Fruit fly (Drosophila melanogaster) whole organism, prepupa: ENCODE measurements around the gene CG17637.

Source experiments
- CG11762 ChIP-seq: fragments of 200-800 bp; sonication (Bioruptor generic); optimal IDR thresholded peaks from 3 replicates; lab custom pipeline; 2016; ENCODE audit warnings: missing biosample characterization, missing genetic modification characterization; ENCODE audit not compliant: insufficient read depth
- CG11902 ChIP-seq: fragments of 200-800 bp; sonication (Bioruptor generic); optimal IDR thresholded peaks from 3 replicates; lab custom pipeline; 2016; ENCODE audit warnings: missing biosample characterization, missing genetic modification characterization
- CG15336 ChIP-seq: fragments of 200-800 bp; sonication (Bioruptor generic); IDR thresholded peaks from 2 replicates; pipeline ENCODE4 v1.3.6; 2022; ENCODE audit warnings: missing biosample characterization, missing genetic modification characterization
- CG16779 ChIP-seq: fragments of 200-800 bp; sonication (Bioruptor generic); optimal IDR thresholded peaks from 3 replicates; lab custom pipeline; 2017; ENCODE audit warnings: missing biosample characterization, mild to moderate bottlenecking, missing genetic modification characterization
- CG3032 ChIP-seq: fragments of 200-800 bp; optimal IDR thresholded peaks from 2 replicates; lab custom pipeline; 2019; ENCODE audit warnings: missing biosample characterization, mild to moderate bottlenecking, missing genetic modification characterization, moderate library complexity
- CG32006 ChIP-seq: fragments of 200-800 bp; sonication (Bioruptor generic); optimal IDR thresholded peaks from 3 replicates; lab custom pipeline; 2017; ENCODE audit warnings: missing biosample characterization, mild to moderate bottlenecking, missing genetic modification characterization
- CG6163 ChIP-seq: fragments of 200-800 bp; sonication (Bioruptor generic); IDR thresholded peaks from 3 replicates; pipeline ENCODE4 v1.3.6; 2022; ENCODE audit warnings: missing biosample characterization, missing genetic modification characterization
- CG6808 ChIP-seq: fragments of 200-800 bp; sonication (Bioruptor generic); optimal IDR thresholded peaks from 3 replicates; lab custom pipeline; 2017; ENCODE audit warnings: missing biosample characterization, missing genetic modification characterization, mild to moderate bottlenecking, moderate library complexity, missing genetic modification reagents
- CG7368 ChIP-seq: fragments of 200-800 bp; sonication (Bioruptor generic); optimal IDR thresholded peaks from 3 replicates; lab custom pipeline; 2016; ENCODE audit warnings: missing biosample characterization, missing genetic modification characterization
- CG8319 ChIP-seq: fragments of 200-800 bp; sonication (Bioruptor generic); optimal IDR thresholded peaks from 3 replicates; lab custom pipeline; 2016; ENCODE audit warnings: missing biosample characterization, missing genetic modification characterization
- Eip75B ChIP-seq: fragments of 200-800 bp; sonication (Bioruptor generic); optimal IDR thresholded peaks from 3 replicates; lab custom pipeline; 2016; ENCODE audit warnings: missing biosample characterization, missing genetic modification characterization
- Eip78C ChIP-seq: fragments of 200-800 bp; sonication (Bioruptor generic); peaks from one replicate; lab custom pipeline; 2016; ENCODE audit warnings: missing biosample characterization, missing genetic modification characterization
- Eip93F ChIP-seq: fragments of 200-800 bp; sonication (Bioruptor generic); optimal IDR thresholded peaks from 2 replicates; lab custom pipeline; 2016; ENCODE audit warnings: missing biosample characterization, mild to moderate bottlenecking, missing genetic modification characterization
- Ets96B ChIP-seq: fragments of 200-800 bp; optimal IDR thresholded peaks from 2 replicates; lab custom pipeline; 2019; ENCODE audit warnings: missing biosample characterization, mild to moderate bottlenecking, missing genetic modification characterization, moderate library complexity
- Hr39 ChIP-seq: fragments of 200-800 bp; sonication (Bioruptor generic); optimal IDR thresholded peaks from 2 replicates; lab custom pipeline; 2016; ENCODE audit warnings: missing biosample characterization, missing genetic modification characterization
- Hr4 ChIP-seq: fragments of 200-800 bp; sonication (Bioruptor generic); optimal IDR thresholded peaks from 3 replicates; lab custom pipeline; 2016; ENCODE audit warnings: missing biosample characterization, missing genetic modification characterization
- Met ChIP-seq: fragments of 200-800 bp; sonication (Bioruptor generic); optimal IDR thresholded peaks from 3 replicates; lab custom pipeline; 2016; ENCODE audit warnings: missing biosample characterization, missing genetic modification characterization
- OdsH ChIP-seq: fragments of 200-800 bp; sonication (Bioruptor generic); optimal IDR thresholded peaks from 3 replicates; lab custom pipeline; 2016; ENCODE audit warnings: missing biosample characterization, missing genetic modification characterization
- Sox14 ChIP-seq: fragments of 200-800 bp; sonication (Bioruptor generic); optimal IDR thresholded peaks from 3 replicates; lab custom pipeline; 2016; ENCODE audit warnings: missing biosample characterization, missing genetic modification characterization
- Sox15 ChIP-seq: fragments of 200-800 bp; sonication (Bioruptor generic); optimal IDR thresholded peaks from 3 replicates; lab custom pipeline; 2016; ENCODE audit warnings: missing biosample characterization, missing genetic modification characterization
- achi ChIP-seq: fragments of 200-800 bp; sonication (Bioruptor generic); optimal IDR thresholded peaks from 3 replicates; lab custom pipeline; 2016; ENCODE audit warnings: missing biosample characterization, missing genetic modification characterization
- cyc ChIP-seq: fragments of 200-800 bp; sonication (Bioruptor generic); optimal IDR thresholded peaks from 3 replicates; lab custom pipeline; 2016; ENCODE audit warnings: missing biosample characterization, missing genetic modification characterization
- dac ChIP-seq: fragments of 200-800 bp; sonication (Bioruptor generic); optimal IDR thresholded peaks from 2 replicates; lab custom pipeline; 2017; ENCODE audit warnings: missing biosample characterization, mild to moderate bottlenecking, missing genetic modification characterization
- eg ChIP-seq: fragments of 200-800 bp; sonication (Bioruptor generic); IDR thresholded peaks from 3 replicates; pipeline ENCODE4 v1.3.6; 2022; ENCODE audit warnings: missing biosample characterization, missing genetic modification characterization
- fd85E ChIP-seq: fragments of 200-800 bp; sonication (Bioruptor generic); optimal IDR thresholded peaks from 3 replicates; lab custom pipeline; 2016; ENCODE audit warnings: missing biosample characterization, missing genetic modification characterization
- fkh ChIP-seq: fragments of 200-800 bp; sonication (Bioruptor generic); optimal IDR thresholded peaks from 3 replicates; lab custom pipeline; 2017; ENCODE audit warnings: missing biosample characterization, mild to moderate bottlenecking, missing genetic modification characterization, moderate library complexity
- lz ChIP-seq: fragments of 200-800 bp; sonication (Bioruptor generic); optimal IDR thresholded peaks from 3 replicates; lab custom pipeline; 2016; ENCODE audit warnings: missing biosample characterization, missing genetic modification characterization
- salr ChIP-seq, 2 experiments: fragments of 200-800 bp; sonication (Bioruptor generic); optimal IDR thresholded peaks; 3 replicates each; lab custom pipeline; 2016 to 2018; ENCODE audit warnings: missing biosample characterization in 2 of 2, missing genetic modification characterization in 2 of 2, mild to moderate bottlenecking in 1 of 2
- spab ChIP-seq: fragments of 200-800 bp; sonication (Bioruptor generic); optimal IDR thresholded peaks from 2 replicates; lab custom pipeline; 2017; ENCODE audit warnings: missing biosample characterization, mild to moderate bottlenecking, missing genetic modification characterization, missing genetic modification reagents
- svp ChIP-seq: fragments of 200-800 bp; sonication (Bioruptor generic); peaks from one replicate; lab custom pipeline; 2016; ENCODE audit warnings: missing biosample characterization, missing genetic modification characterization
- vri ChIP-seq: fragments of 200-800 bp; sonication (Bioruptor generic); optimal IDR thresholded peaks from 3 replicates; lab custom pipeline; 2016; ENCODE audit warnings: missing biosample characterization, mild to moderate bottlenecking, missing genetic modification characterization

The CG17637 gene

dm6 chr3L:20493417-20494261 lies 10.3 kb upstream of the CG17637 start (continued):
- TF ChIP-seq CG6163 (GFP tag; lab: Robert Waterston, UW), result peak; percentile 90
- peak; percentile 86 for TF ChIP-seq CG3032 (tag; lab: Kevin White, UChicago)
- TF ChIP-seq CG11902 (GFP tag; lab: Kevin White, UChicago), result peak; percentile 74
- peak; percentile 23 to 88 for TF ChIP-seq salr (GFP tag; optimal IDR thresholded peaks at IDR 0.05; lab: Kevin White, UChicago)
- peak; percentile 79 for TF ChIP-seq CG11762 (GFP tag; lab: Kevin White, UChicago)
- TF ChIP-seq cyc (GFP tag; lab: Kevin White, UChicago), result peak; percentile 88
- TF ChIP-seq Sox15 (GFP tag; lab: Kevin White, UChicago), result peak; percentile 83
- TF ChIP-seq CG7368 (GFP tag; lab: Kevin White, UChicago), result peak; percentile 83
- TF ChIP-seq eg (GFP tag; lab: Robert Waterston, UW), result peak; percentile 92
- TF ChIP-seq Eip75B, result peak; percentile 92

- no peak for TF ChIP-seq fd85E (GFP tag; lab: Kevin White, UChicago)
- TF ChIP-seq achi (GFP tag; lab: Kevin White, UChicago), result peak; percentile 1
- TF ChIP-seq Ets96B (tag; lab: Kevin White, UChicago), result peak; percentile 9
- TF ChIP-seq Met (GFP tag; lab: Kevin White, UChicago), result peak; percentile 8
- TF ChIP-seq lz (GFP tag; lab: Kevin White, UChicago), result peak; percentile 13
- TF ChIP-seq CG8319 (GFP tag; lab: Kevin White, UChicago), result no peak
- peak; percentile 25; the same call in 1 of the 2 replicates for TF ChIP-seq CG15336 (GFP tag; lab: Robert Waterston, UW)
- TF ChIP-seq fkh (GFP tag; lab: Kevin White, UChicago), result no peak
- TF ChIP-seq svp (GFP tag; lab: Kevin White, UChicago), result peak; percentile 46
- TF ChIP-seq Sox14 (GFP tag; lab: Kevin White, UChicago), result no peak
- peak; percentile 52 for TF ChIP-seq Eip78C
- TF ChIP-seq CG32006 (GFP tag; lab: Kevin White, UChicago), result peak; percentile 50
- peak; percentile 28 for TF ChIP-seq OdsH (GFP tag; lab: Kevin White, UChicago)
- no peak for TF ChIP-seq spab
- TF ChIP-seq CG6808 (GFP tag; lab: Kevin White, UChicago), result no peak
- peak; percentile 55 for TF ChIP-seq Hr4
- TF ChIP-seq Hr39 (GFP tag; lab: Kevin White, UChicago), result no peak
Observed at dm6 chr3L:20494262-20494601, 9.8 kb upstream of the CG17637 start.

- peak; percentile 83 for TF ChIP-seq vri (GFP tag; lab: Kevin White, UChicago)
- TF ChIP-seq dac (GFP tag; lab: Kevin White, UChicago), result no peak
- peak; percentile 37 for TF ChIP-seq Eip78C
- TF ChIP-seq Sox14 (GFP tag; lab: Kevin White, UChicago), result peak; percentile 5
- no peak for TF ChIP-seq Sox15 (GFP tag; lab: Kevin White, UChicago)
- no peak for TF ChIP-seq CG16779 (tag; lab: Kevin White, UChicago)
- TF ChIP-seq Eip93F (GFP tag; lab: Kevin White, UChicago), result no peak
- no peak for TF ChIP-seq lz (GFP tag; lab: Kevin White, UChicago)
Observed at dm6 chr3L:20494780-20495591, 9.0 kb upstream of the CG17637 start, which contains the start of gene ZnT77C. TSS of gene ZnT77C (minus strand) at chr3L:20494921.
